Fruit fly (Drosophila melanogaster): ENCODE measurements around the gene HIP-R.

dm6 chrX:3780884-3781283 lies 8.9 kb upstream of the HIP-R start:
- TF ChIP-seq pan (optimal IDR thresholded peaks at IDR 0.05) (no peak), usp (GFP tag; optimal IDR thresholded peaks at IDR 0.05) (no peak), psq (optimal IDR thresholded peaks at IDR 0.05) (peak; percentile 58), CG8478 (optimal IDR thresholded peaks at IDR 0.05) (peak; percentile 64), EcR (GFP tag; optimal IDR thresholded peaks at IDR 0.05) (no peak), Dll (optimal IDR thresholded peaks at IDR 0.05) (no peak)
